Worm (Caenorhabditis elegans) whole organism, late embryonic: Measurements from ENCODE around the gene zyg-9.

Experiments used
- ama-1 ChIP-seq: fragments of 150-350 bp; optimal IDR thresholded peaks from 2 replicates; lab custom pipeline; 2014
- dmd-4 ChIP-seq: sonication (generic microtip); optimal IDR thresholded peaks from 2 replicates; lab custom pipeline; 2016; ENCODE audit warnings: borderline replicate concordance, missing genetic modification characterization, missing compliant biosample characterization
- fkh-10 ChIP-seq: fragments of 150-350 bp; optimal IDR thresholded peaks from 2 replicates; lab custom pipeline; 2014; ENCODE audit warnings: missing biosample characterization, missing genetic modification reagents, missing genetic modification characterization
- hlh-15 ChIP-seq: sonication (generic microtip); optimal IDR thresholded peaks from 2 replicates; lab custom pipeline; 2016; ENCODE audit warnings: missing genetic modification characterization, missing compliant biosample characterization
- lin-11 ChIP-seq: fragments of 200-800 bp; sonication (Bioruptor generic); optimal IDR thresholded peaks from 2 replicates; lab custom pipeline; 2018; ENCODE audit warnings: mild to moderate bottlenecking, missing genetic modification characterization, missing compliant biosample characterization
- pha-2 ChIP-seq: sonication (generic microtip); optimal IDR thresholded peaks from 2 replicates; lab custom pipeline; 2017; ENCODE audit warnings: mild to moderate bottlenecking, missing genetic modification characterization, missing compliant biosample characterization
- sox-4 ChIP-seq: sonication (generic microtip); optimal IDR thresholded peaks from 2 replicates; lab custom pipeline; 2017; ENCODE audit warnings: mild to moderate bottlenecking, missing genetic modification characterization, inconsistent platforms, missing compliant biosample characterization

DNA sequence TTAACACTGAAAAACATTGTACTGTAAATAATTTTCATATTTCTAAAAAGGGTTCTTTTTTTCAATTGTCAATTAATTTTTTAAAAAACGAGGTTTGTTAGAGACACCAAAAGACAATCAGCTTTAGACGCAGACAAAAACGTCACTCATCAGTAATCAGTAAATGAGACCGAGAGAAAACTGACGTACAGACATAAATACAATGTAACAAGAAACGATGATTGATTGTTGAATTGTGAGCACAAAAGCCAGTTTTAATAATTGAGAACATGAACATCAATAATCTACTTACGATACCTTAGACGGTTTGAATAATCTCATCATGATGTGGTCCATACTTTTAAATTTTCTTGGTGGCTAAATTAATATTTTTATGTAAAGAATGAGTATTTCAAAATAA, 49.1 kb downstream of the zyg-9 start:
- TF ChIP-seq ama-1 (no peak), dmd-4 (tag; lab: Kevin White, UChicago) (no peak), fkh-10 (no peak), hlh-15 (tag; lab: Kevin White, UChicago) (no peak), pha-2 (tag; lab: Kevin White, UChicago) (no peak), sox-4 (tag; lab: Kevin White, UChicago) (no peak), lin-11 (tag; lab: Kevin White, UChicago) (no peak)
